Fruit fly (Drosophila melanogaster): ENCODE measurements around the gene pigs.

dm6 chrX:6616771-6617170 lies 16.9 kb downstream of the pigs start:
- TF ChIP-seq lola (GFP tag; optimal IDR thresholded peaks at IDR 0.05), result no peak
- no peak for TF ChIP-seq dmrt93B (GFP tag; optimal IDR thresholded peaks at IDR 0.05)
- TF ChIP-seq psq (GFP tag; optimal IDR thresholded peaks at IDR 0.05), result no peak
- TF ChIP-seq CG9705 (GFP tag; optimal IDR thresholded peaks at IDR 0.05), result no peak
- no peak for TF ChIP-seq N (GFP tag; optimal IDR thresholded peaks at IDR 0.05)
- TF ChIP-seq foxo (GFP tag; optimal IDR thresholded peaks at IDR 0.05), result no peak
- TF ChIP-seq Sp1 (GFP tag; optimal IDR thresholded peaks at IDR 0.05), result no peak
- TF ChIP-seq sv (GFP tag; optimal IDR thresholded peaks at IDR 0.05), result no peak
